Worm (Caenorhabditis elegans): ENCODE results near the gene decr-1.2.

DNA sequence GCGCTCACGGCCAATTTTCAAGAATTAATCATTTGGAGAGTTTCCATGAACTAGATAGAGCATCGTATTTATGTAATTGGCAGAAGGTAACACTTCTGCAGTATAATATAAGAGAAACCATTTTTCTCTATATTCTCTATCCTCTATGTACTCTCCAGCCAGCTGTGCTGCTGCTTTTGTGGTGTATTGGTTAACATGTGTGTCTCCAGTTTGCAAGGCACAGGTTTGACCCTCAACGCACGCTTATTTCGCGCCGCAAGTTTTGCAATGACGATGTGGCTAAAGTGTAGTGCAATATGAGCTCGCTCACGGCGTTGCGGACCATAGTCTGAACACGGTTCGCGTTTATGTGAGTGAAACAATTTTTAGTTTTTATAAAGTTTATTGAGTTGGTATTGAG is 1.6 kb downstream of the decr-1.2 start:
- TF ChIP-seq flt-1 (GFP tag; IDR thresholded peaks at IDR 0.05) (peak; percentile 92), T22C8.4 (GFP tag; IDR thresholded peaks at IDR 0.05) (peak; percentile 63; the same call in 1 of the 2 replicates), ztf-23 (GFP tag; IDR thresholded peaks at IDR 0.05) (no peak; the same call in none of the 2 replicates), tab-1 (GFP tag; IDR thresholded peaks at IDR 0.05) (peak; percentile 91)
